Fruit fly (Drosophila melanogaster): ENCODE data around the gene Lectin-galC1.
A peak's percentile ranks its signal among the peaks of the same experiment; 100 is the strongest.

Lectin-galC1 gene

dm6 chr2L:19415859-19416258 is 1.4 kb upstream of the Lectin-galC1 start (continued):
- TF ChIP-seq CG6791 (GFP tag; IDR thresholded peaks at IDR 0.05; ENCODE audit: partially characterized antibody) = no peak
- no peak for TF ChIP-seq Doc2 (GFP tag; IDR thresholded peaks at IDR 0.05)
- no peak for TF ChIP-seq Antp (GFP tag; optimal IDR thresholded peaks at IDR 0.05)
- no peak for TF ChIP-seq Tbp (GFP tag; optimal IDR thresholded peaks at IDR 0.05)
- TF ChIP-seq Jarid2 (GFP tag; optimal IDR thresholded peaks at IDR 0.05) = no peak
- no peak for TF ChIP-seq CG9876 (GFP tag; optimal IDR thresholded peaks at IDR 0.05)
- no peak for TF ChIP-seq Dll (GFP tag; IDR thresholded peaks at IDR 0.05; ENCODE audit: partially characterized antibody)
- TF ChIP-seq CG15601 (tag; optimal IDR thresholded peaks at IDR 0.05) = no peak
- TF ChIP-seq rib (GFP tag; IDR thresholded peaks at IDR 0.05) = no peak
- TF ChIP-seq CG12299 (tag; optimal IDR thresholded peaks at IDR 0.05) = no peak
- no peak for TF ChIP-seq CG9609 (GFP tag; optimal IDR thresholded peaks at IDR 0.05)
- peak; percentile 28; the same call in 1 of the 3 replicates for TF ChIP-seq Mrtf (GFP tag; IDR thresholded peaks at IDR 0.05)
- no peak for TF ChIP-seq Lpt (GFP tag; optimal IDR thresholded peaks at IDR 0.05)
- TF ChIP-seq Sox102F (GFP tag; optimal IDR thresholded peaks at IDR 0.05) = no peak
- no peak for TF ChIP-seq CG16863 (GFP tag; optimal IDR thresholded peaks at IDR 0.05)
- no peak for TF ChIP-seq slp2 (GFP tag; optimal IDR thresholded peaks at IDR 0.05)
- no peak for TF ChIP-seq hb (GFP tag; IDR thresholded peaks at IDR 0.05; ENCODE audit: partially characterized antibody)
- TF ChIP-seq CG30403 (GFP tag; optimal IDR thresholded peaks at IDR 0.05) = no peak
- no peak for TF ChIP-seq corto (GFP tag; optimal IDR thresholded peaks at IDR 0.05)
- TF ChIP-seq lab (GFP tag; optimal IDR thresholded peaks at IDR 0.05) = peak; percentile 31
- TF ChIP-seq dmrt11E (tag; optimal IDR thresholded peaks at IDR 0.05) = no peak
- peak; percentile 40; the same call in 1 of the 2 replicates for TF ChIP-seq Rfx (GFP tag; IDR thresholded peaks at IDR 0.05)
- no peak for TF ChIP-seq CG11723 (GFP tag; optimal IDR thresholded peaks at IDR 0.05)
- no peak for TF ChIP-seq CG15696 (tag; optimal IDR thresholded peaks at IDR 0.05)
- no peak for TF ChIP-seq CG31365 (tag; optimal IDR thresholded peaks at IDR 0.05)
- no peak for TF ChIP-seq gsb-n (tag; optimal IDR thresholded peaks at IDR 0.05)
- no peak for TF ChIP-seq unc-4 (GFP tag; IDR thresholded peaks at IDR 0.05; ENCODE audit: partially characterized antibody)
- no peak for TF ChIP-seq bab2 (GFP tag; optimal IDR thresholded peaks at IDR 0.05)
- no peak for TF ChIP-seq pnt (GFP tag; optimal IDR thresholded peaks at IDR 0.05)
- TF ChIP-seq CG4360 (GFP tag; IDR thresholded peaks at IDR 0.05) = no peak
- TF ChIP-seq ken (GFP tag; IDR thresholded peaks at IDR 0.05) = no peak
- no peak for TF ChIP-seq Dad (GFP tag; optimal IDR thresholded peaks at IDR 0.05)
- peak; percentile 14 for TF ChIP-seq HmgZ (tag; optimal IDR thresholded peaks at IDR 0.05)
- no peak for TF ChIP-seq Sin3A (optimal IDR thresholded peaks at IDR 0.05)
- no peak for TF ChIP-seq CG2889 (GFP tag; IDR thresholded peaks at IDR 0.05)
- 0 out of 3 replicates have a peak, but pooled peaks have one; percentile 41 for TF ChIP-seq CG11456 (GFP tag; IDR thresholded peaks at IDR 0.05)
- no peak for TF ChIP-seq ro (GFP tag; IDR thresholded peaks at IDR 0.05)
- peak; percentile 10 for TF ChIP-seq CG11504 (tag; optimal IDR thresholded peaks at IDR 0.05)
- no peak for TF ChIP-seq Stat92E (GFP tag; optimal IDR thresholded peaks at IDR 0.05)
- TF ChIP-seq CG30020 (tag; optimal IDR thresholded peaks at IDR 0.05) = no peak
- TF ChIP-seq CG12769 (tag; optimal IDR thresholded peaks at IDR 0.05) = peak; percentile 50
- TF ChIP-seq wek (GFP tag; optimal IDR thresholded peaks at IDR 0.05) = no peak
- TF ChIP-seq prd (optimal IDR thresholded peaks at IDR 0.05) = no peak
- no peak for TF ChIP-seq prd (GFP tag; IDR thresholded peaks at IDR 0.05)
- TF ChIP-seq CG14441 (GFP tag; IDR thresholded peaks at IDR 0.05) = no peak
- peak; percentile 3 for TF ChIP-seq Deaf1 (tag; optimal IDR thresholded peaks at IDR 0.05)
- TF ChIP-seq Hr78 (GFP tag; optimal IDR thresholded peaks at IDR 0.05) = no peak
- no peak for TF ChIP-seq CG2712 (tag; optimal IDR thresholded peaks at IDR 0.05)
- no peak for TF ChIP-seq CG9727 (GFP tag; optimal IDR thresholded peaks at IDR 0.05)
- no peak for TF ChIP-seq CG8281 (tag; optimal IDR thresholded peaks at IDR 0.05)
- TF ChIP-seq peb (GFP tag; IDR thresholded peaks at IDR 0.05) = no peak
- no peak for TF ChIP-seq kni (GFP tag; optimal IDR thresholded peaks at IDR 0.05)

All from whole organism, embryonic.